Worm (Caenorhabditis elegans) whole organism, mixed stage, embryonic: Measurements from ENCODE around the gene bath-30.

Experiments used
- M03D4.4 ChIP-seq: sonication (generic microtip); optimal IDR thresholded peaks from 2 replicates; lab custom pipeline; 2017; ENCODE audit warnings: mild to moderate bottlenecking, missing genetic modification characterization, missing compliant biosample characterization
- bed-3 ChIP-seq: fragments of 200-800 bp; sonication (Bioruptor generic); optimal IDR thresholded peaks from 3 replicates; lab custom pipeline; 2018; ENCODE audit warnings: mild to moderate bottlenecking, missing genetic modification characterization, moderate library complexity, missing compliant biosample characterization
- blmp-1 ChIP-seq: fragments of 150-350 bp; optimal IDR thresholded peaks from 2 replicates; lab custom pipeline; 2014; ENCODE audit warnings: missing biosample characterization, missing genetic modification characterization
- ceh-43 ChIP-seq: fragments of 200-800 bp; sonication (Bioruptor generic); optimal IDR thresholded peaks from 2 replicates; lab custom pipeline; 2018; ENCODE audit warnings: mild to moderate bottlenecking, missing genetic modification characterization, moderate library complexity, missing compliant biosample characterization
- ceh-83 ChIP-seq: fragments of 200-800 bp; sonication (Bioruptor generic); optimal IDR thresholded peaks from 2 replicates; lab custom pipeline; 2018; ENCODE audit warnings: mild to moderate bottlenecking, missing genetic modification characterization, missing compliant biosample characterization
- ces-1 ChIP-seq: fragments of 150-350 bp; optimal IDR thresholded peaks from 2 replicates; lab custom pipeline; 2014; ENCODE audit warnings: missing biosample characterization, missing genetic modification reagents, missing genetic modification characterization
- cnd-1 ChIP-seq: fragments of 200-800 bp; sonication (Bioruptor generic); optimal IDR thresholded peaks from 2 replicates; lab custom pipeline; 2018; ENCODE audit warnings: mild to moderate bottlenecking, missing genetic modification characterization, missing compliant biosample characterization
- drap-1 ChIP-seq: fragments of 200-800 bp; sonication (Bioruptor generic); optimal IDR thresholded peaks from 3 replicates; lab custom pipeline; 2018; ENCODE audit warnings: mild to moderate bottlenecking, missing genetic modification characterization, missing compliant biosample characterization
- elt-1 ChIP-seq: sonication (generic microtip); optimal IDR thresholded peaks from 2 replicates; lab custom pipeline; 2017; ENCODE audit warnings: missing genetic modification characterization, mild to moderate bottlenecking, missing compliant biosample characterization, antibody characterized with exemption, moderate library complexity, borderline replicate concordance; ENCODE audit not compliant: insufficient read depth
- flh-1 ChIP-seq: fragments of 200-800 bp; sonication (Bioruptor generic); optimal IDR thresholded peaks from 2 replicates; lab custom pipeline; 2018; ENCODE audit warnings: mild to moderate bottlenecking, missing genetic modification characterization, moderate library complexity, missing compliant biosample characterization
- ham-2 ChIP-seq: fragments of 200-800 bp; sonication (Bioruptor generic); optimal IDR thresholded peaks from 2 replicates; lab custom pipeline; 2018; ENCODE audit warnings: mild to moderate bottlenecking, missing genetic modification characterization, missing compliant biosample characterization
- lin-13 ChIP-seq: fragments of 150-350 bp; optimal IDR thresholded peaks from 2 replicates; lab custom pipeline; 2014; ENCODE audit warnings: missing biosample characterization, missing genetic modification characterization
- lin-32 ChIP-seq: fragments of 200-800 bp; sonication (Bioruptor generic); optimal IDR thresholded peaks from 2 replicates; lab custom pipeline; 2018; ENCODE audit warnings: mild to moderate bottlenecking, missing genetic modification characterization, missing compliant biosample characterization
- lsy-2 ChIP-seq: fragments of 150-350 bp; optimal IDR thresholded peaks from 2 replicates; lab custom pipeline; 2014; ENCODE audit warnings: missing biosample characterization, missing genetic modification characterization
- mep-1 ChIP-seq: fragments of 150-350 bp; optimal IDR thresholded peaks from 2 replicates; lab custom pipeline; 2017; ENCODE audit warnings: missing biosample characterization, missing genetic modification reagents, missing genetic modification characterization, inconsistent platforms
- mls-2 ChIP-seq: sonication (generic microtip); optimal IDR thresholded peaks from 2 replicates; lab custom pipeline; 2016; ENCODE audit warnings: mild to moderate bottlenecking, missing genetic modification characterization, moderate library complexity, missing compliant biosample characterization
- nhr-12 ChIP-seq: fragments of 150-350 bp; optimal IDR thresholded peaks from 2 replicates; lab custom pipeline; 2014; ENCODE audit warnings: missing biosample characterization, missing genetic modification characterization
- nhr-2 ChIP-seq: fragments of 150-350 bp; optimal IDR thresholded peaks from 2 replicates; lab custom pipeline; 2014; ENCODE audit warnings: missing biosample characterization, missing genetic modification characterization
- nhr-237 ChIP-seq: fragments of 150-350 bp; optimal IDR thresholded peaks from 2 replicates; lab custom pipeline; 2014; ENCODE audit warnings: missing biosample characterization, missing genetic modification characterization
- nhr-28 ChIP-seq: fragments of 150-350 bp; optimal IDR thresholded peaks from 2 replicates; lab custom pipeline; 2014; ENCODE audit warnings: missing biosample characterization, missing genetic modification characterization
- nhr-76 ChIP-seq: sonication (generic microtip); optimal IDR thresholded peaks from 2 replicates; lab custom pipeline; 2017; ENCODE audit warnings: missing biosample characterization, missing genetic modification characterization
- pha-4 ChIP-seq: fragments of 150-350 bp; optimal IDR thresholded peaks from 2 replicates; lab custom pipeline; 2018; ENCODE audit warnings: missing biosample characterization, missing genetic modification reagents, missing genetic modification characterization
- sem-2 ChIP-seq: fragments of 200-800 bp; sonication (Bioruptor generic); optimal IDR thresholded peaks from 2 replicates; lab custom pipeline; 2018; ENCODE audit warnings: mild to moderate bottlenecking, missing genetic modification characterization, missing compliant biosample characterization
- snpc-4 ChIP-seq: fragments of 150-350 bp; optimal IDR thresholded peaks from 2 replicates; lab custom pipeline; 2014; ENCODE audit warnings: missing biosample characterization, missing genetic modification characterization
- sptf-1 ChIP-seq: sonication (generic microtip); optimal IDR thresholded peaks from 2 replicates; lab custom pipeline; 2017; ENCODE audit warnings: mild to moderate bottlenecking, missing genetic modification characterization, moderate library complexity, missing compliant biosample characterization
- tbx-8 ChIP-seq: fragments of 200-800 bp; sonication (Bioruptor generic); optimal IDR thresholded peaks from 2 replicates; lab custom pipeline; 2018; ENCODE audit warnings: mild to moderate bottlenecking, missing genetic modification characterization, moderate library complexity, missing compliant biosample characterization
- unc-120 ChIP-seq: sonication (generic microtip); optimal IDR thresholded peaks from 2 replicates; lab custom pipeline; 2017; ENCODE audit warnings: missing genetic modification characterization, missing compliant biosample characterization; ENCODE audit not compliant: poor library complexity, severe bottlenecking
- unc-39 ChIP-seq: fragments of 150-350 bp; optimal IDR thresholded peaks from 2 replicates; lab custom pipeline; 2014; ENCODE audit warnings: missing biosample characterization, missing genetic modification characterization
- unc-62 ChIP-seq: fragments of 150-350 bp; optimal IDR thresholded peaks from 2 replicates; lab custom pipeline; 2014; ENCODE audit warnings: missing biosample characterization, missing genetic modification reagents, missing genetic modification characterization
- zip-8 ChIP-seq: fragments of 150-350 bp; optimal IDR thresholded peaks from 2 replicates; lab custom pipeline; 2014; ENCODE audit warnings: missing biosample characterization, missing genetic modification characterization
- ztf-11 ChIP-seq: fragments of 150-350 bp; optimal IDR thresholded peaks from 2 replicates; lab custom pipeline; 2014; ENCODE audit warnings: missing biosample characterization, missing genetic modification characterization

bath-30 gene

ce11 chrII:3346328-3346780 is at the start of gene bath-30:
Gene bath-30, minus strand, starts transcription at chrII:3346378.
- no peak for TF ChIP-seq unc-39
- TF ChIP-seq mep-1 (tag; lab: Kevin White, UChicago): no peak
- no peak for TF ChIP-seq flh-1
- TF ChIP-seq blmp-1 (tag; lab: Kevin White, UChicago): no peak
- TF ChIP-seq nhr-2 (tag; lab: Kevin White, UChicago): no peak
- TF ChIP-seq nhr-76: no peak
- TF ChIP-seq ces-1: no peak

ce11 chrII:3395484-3395883 is 49.3 kb upstream of the bath-30 start, which contains the start of gene nep-20:
Gene nep-20, minus strand, starts transcription at chrII:3395584.
- TF ChIP-seq bed-3: no peak
- no peak for TF ChIP-seq ceh-43
- no peak for TF ChIP-seq unc-62 (GFP tag; lab: Kevin White, UChicago)
- no peak for TF ChIP-seq tbx-8 (GFP tag; lab: Kevin White, UChicago)
- TF ChIP-seq snpc-4 (tag; lab: Kevin White, UChicago): no peak

- TF ChIP-seq lin-32 (GFP tag; lab: Kevin White, UChicago) (no peak), ces-1 (no peak), bed-3 (no peak), sem-2 (GFP tag; lab: Kevin White, UChicago) (no peak), lsy-2 (tag; lab: Kevin White, UChicago) (no peak), drap-1 (GFP tag; lab: Kevin White, UChicago) (no peak)
Measured at ce11 chrII:3387503-3387902, 41.3 kb upstream of the bath-30 start, which contains the start of gene T06D4.6. Gene T06D4.6, minus strand, starts transcription at chrII:3387603.

- TF ChIP-seq ceh-43: no peak
- TF ChIP-seq flh-1: no peak
- TF ChIP-seq nhr-237 (tag; lab: Kevin White, UChicago): no peak
- no peak for TF ChIP-seq bed-3
Measured at ce11 chrII:3385736-3386135, 39.6 kb upstream of the bath-30 start, which contains the start of gene T06D4.2. Gene T06D4.2, minus strand, starts transcription at chrII:3385905.

ce11 chrII:3383116-3383515 is 36.9 kb upstream of the bath-30 start:
- TF ChIP-seq tbx-8 (GFP tag; lab: Kevin White, UChicago) (no peak), nhr-28 (no peak), ham-2 (no peak), unc-39 (no peak), mls-2 (tag; lab: Kevin White, UChicago) (no peak), ces-1 (no peak), lsy-2 (tag; lab: Kevin White, UChicago) (no peak), ztf-11 (tag; lab: Kevin White, UChicago) (no peak), sptf-1 (tag; lab: Kevin White, UChicago) (no peak), nhr-12 (tag; lab: Kevin White, UChicago) (no peak), bed-3 (no peak), lin-13 (tag; lab: Kevin White, UChicago) (no peak)

- TF ChIP-seq bed-3 (no peak), M03D4.4 (tag; lab: Kevin White, UChicago) (no peak), cnd-1 (tag; lab: Kevin White, UChicago) (no peak), nhr-12 (tag; lab: Kevin White, UChicago) (no peak), nhr-2 (tag; lab: Kevin White, UChicago) (no peak), sem-2 (GFP tag; lab: Kevin White, UChicago) (no peak), nhr-28 (no peak), ceh-83 (no peak)
Measured at ce11 chrII:3381510-3381909, 35.3 kb upstream of the bath-30 start, which contains the start of gene T06D4.1. Gene T06D4.1, plus strand, starts transcription at chrII:3381830.

- TF ChIP-seq snpc-4 (tag; lab: Kevin White, UChicago) (no peak), nhr-76 (no peak), pha-4 (no peak), ztf-11 (tag; lab: Kevin White, UChicago) (no peak), ham-2 (no peak), ceh-43 (no peak), elt-1 (tag; lab: Kevin White, UChicago) (no peak), unc-120 (tag; lab: Kevin White, UChicago) (no peak), lin-32 (GFP tag; lab: Kevin White, UChicago) (no peak), nhr-12 (tag; lab: Kevin White, UChicago) (no peak), unc-39 (no peak), ceh-83 (no peak), zip-8 (tag; lab: Kevin White, UChicago) (no peak), flh-1 (no peak), nhr-2 (tag; lab: Kevin White, UChicago) (no peak)
Measured at ce11 chrII:3378275-3378674, 32.1 kb upstream of the bath-30 start, which contains the start of gene Y49F6C.2. Gene Y49F6C.2, plus strand, starts transcription at chrII:3378575.
